Worm (Caenorhabditis elegans) whole organism, mixed stage, embryonic: ENCODE results near the gene glf-1.

Experiments used
- blmp-1 ChIP-seq: fragments of 150-350 bp; optimal IDR thresholded peaks from 2 replicates; lab custom pipeline; 2014; ENCODE audit warnings: missing biosample characterization, missing genetic modification characterization
- ces-1 ChIP-seq: fragments of 150-350 bp; optimal IDR thresholded peaks from 2 replicates; lab custom pipeline; 2014; ENCODE audit warnings: missing biosample characterization, missing genetic modification reagents, missing genetic modification characterization
- elt-1 ChIP-seq: sonication (generic microtip); optimal IDR thresholded peaks from 2 replicates; lab custom pipeline; 2017; ENCODE audit warnings: missing genetic modification characterization, mild to moderate bottlenecking, missing compliant biosample characterization, antibody characterized with exemption, moderate library complexity, borderline replicate concordance; ENCODE audit not compliant: insufficient read depth
- flh-1 ChIP-seq: fragments of 200-800 bp; sonication (Bioruptor generic); optimal IDR thresholded peaks from 2 replicates; lab custom pipeline; 2018; ENCODE audit warnings: mild to moderate bottlenecking, missing genetic modification characterization, moderate library complexity, missing compliant biosample characterization
- lin-13 ChIP-seq: fragments of 150-350 bp; optimal IDR thresholded peaks from 2 replicates; lab custom pipeline; 2014; ENCODE audit warnings: missing biosample characterization, missing genetic modification characterization
- nhr-12 ChIP-seq: fragments of 150-350 bp; optimal IDR thresholded peaks from 2 replicates; lab custom pipeline; 2014; ENCODE audit warnings: missing biosample characterization, missing genetic modification characterization
- nhr-76 ChIP-seq: sonication (generic microtip); optimal IDR thresholded peaks from 2 replicates; lab custom pipeline; 2017; ENCODE audit warnings: missing biosample characterization, missing genetic modification characterization
- pha-4 ChIP-seq: fragments of 150-350 bp; optimal IDR thresholded peaks from 2 replicates; lab custom pipeline; 2018; ENCODE audit warnings: missing biosample characterization, missing genetic modification reagents, missing genetic modification characterization
- snpc-4 ChIP-seq: fragments of 150-350 bp; optimal IDR thresholded peaks from 2 replicates; lab custom pipeline; 2014; ENCODE audit warnings: missing biosample characterization, missing genetic modification characterization
- unc-39 ChIP-seq: fragments of 150-350 bp; optimal IDR thresholded peaks from 2 replicates; lab custom pipeline; 2014; ENCODE audit warnings: missing biosample characterization, missing genetic modification characterization
- unc-62 ChIP-seq: fragments of 150-350 bp; optimal IDR thresholded peaks from 2 replicates; lab custom pipeline; 2014; ENCODE audit warnings: missing biosample characterization, missing genetic modification reagents, missing genetic modification characterization
- zip-8 ChIP-seq: fragments of 150-350 bp; optimal IDR thresholded peaks from 2 replicates; lab custom pipeline; 2014; ENCODE audit warnings: missing biosample characterization, missing genetic modification characterization

DNA sequence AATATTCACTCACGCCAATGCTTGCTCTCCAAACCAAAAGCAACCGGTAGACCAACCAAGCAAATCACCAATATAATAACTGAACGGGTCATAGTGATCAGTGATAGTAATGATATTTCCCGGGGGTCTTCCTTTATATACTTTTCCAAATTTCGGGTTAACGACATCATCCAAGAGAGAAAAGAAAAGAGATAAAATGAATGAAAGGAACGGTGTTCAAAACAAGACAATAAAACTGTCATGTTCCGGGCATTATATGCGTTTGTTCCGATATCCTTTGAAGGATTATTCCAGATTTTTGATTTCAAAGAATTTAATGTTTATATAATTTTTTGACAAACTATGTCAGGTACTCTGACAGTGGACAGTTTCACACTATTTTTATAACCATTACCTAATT, 18.4 kb upstream of the glf-1 start, which contains the start of gene C06E7.88:
- TF ChIP-seq ces-1 (no peak), flh-1 (no peak), pha-4 (tag; lab: Kevin White, UChicago) (no peak), snpc-4 (tag; lab: Kevin White, UChicago) (no peak), unc-39 (tag; lab: Kevin White, UChicago) (no peak), nhr-76 (tag; lab: Kevin White, UChicago) (no peak), nhr-12 (tag; lab: Kevin White, UChicago) (no peak), lin-13 (tag; lab: Kevin White, UChicago) (no peak), blmp-1 (tag; lab: Kevin White, UChicago) (no peak), zip-8 (tag; lab: Kevin White, UChicago) (no peak), unc-62 (no peak), elt-1 (tag; lab: Kevin White, UChicago) (no peak)
